Worm (Caenorhabditis elegans): ENCODE measurements around the gene atic-1.

The atic-1 gene

DNA sequence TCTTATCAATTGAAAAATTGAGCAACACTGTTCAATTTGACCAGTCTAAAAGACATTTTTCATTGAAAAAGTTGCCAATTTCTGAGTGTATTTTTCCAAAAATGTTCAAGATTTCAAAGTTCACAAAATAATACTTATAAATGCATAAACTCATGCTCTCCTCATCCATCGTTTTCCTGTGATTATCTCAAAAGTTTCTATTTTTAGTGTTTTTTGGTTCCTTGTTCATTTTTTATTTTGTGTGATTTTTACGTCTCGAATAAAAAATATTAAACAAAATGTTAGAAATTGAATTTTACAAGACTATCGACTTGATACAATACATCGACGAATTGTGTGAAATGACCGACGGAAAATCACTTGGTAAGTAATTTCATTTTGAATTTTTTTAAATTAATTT, at the start of gene atic-1:
Gene atic-1, plus strand, starts transcription at position 301 of the 400 bp plus-strand sequence.
- TF ChIP-seq F13C5.2 (tag; optimal IDR thresholded peaks at IDR 0.05) (no peak), aly-1 (tag; optimal IDR thresholded peaks at IDR 0.05) (no peak), ama-1 (optimal IDR thresholded peaks at IDR 0.05) (no peak), hnd-1 (tag; optimal IDR thresholded peaks at IDR 0.05) (no peak), B0310.2 (tag; optimal IDR thresholded peaks at IDR 0.05) (no peak), sea-1 (GFP tag; conservative IDR thresholded peaks at IDR 0.05) (no peak), ets-7 (tag; optimal IDR thresholded peaks at IDR 0.05) (no peak), pes-1 (GFP tag; IDR thresholded peaks at IDR 0.05) (no peak), ceh-36 (tag; optimal IDR thresholded peaks at IDR 0.05) (no peak), scrt-1 (GFP tag; IDR thresholded peaks at IDR 0.05) (no peak), tbx-11 (GFP tag; IDR thresholded peaks at IDR 0.05) (no peak), tbx-37 (GFP tag; conservative IDR thresholded peaks at IDR 0.05) (no peak), tra-4 (tag; optimal IDR thresholded peaks at IDR 0.05) (no peak), hmbx-1 (tag; optimal IDR thresholded peaks at IDR 0.05) (no peak), flt-1 (GFP tag; IDR thresholded peaks at IDR 0.05) (no peak), ceh-13 (GFP tag; optimal IDR thresholded peaks at IDR 0.05) (no peak), hmg-4 (GFP tag; optimal IDR thresholded peaks at IDR 0.05) (no peak)

DNA sequence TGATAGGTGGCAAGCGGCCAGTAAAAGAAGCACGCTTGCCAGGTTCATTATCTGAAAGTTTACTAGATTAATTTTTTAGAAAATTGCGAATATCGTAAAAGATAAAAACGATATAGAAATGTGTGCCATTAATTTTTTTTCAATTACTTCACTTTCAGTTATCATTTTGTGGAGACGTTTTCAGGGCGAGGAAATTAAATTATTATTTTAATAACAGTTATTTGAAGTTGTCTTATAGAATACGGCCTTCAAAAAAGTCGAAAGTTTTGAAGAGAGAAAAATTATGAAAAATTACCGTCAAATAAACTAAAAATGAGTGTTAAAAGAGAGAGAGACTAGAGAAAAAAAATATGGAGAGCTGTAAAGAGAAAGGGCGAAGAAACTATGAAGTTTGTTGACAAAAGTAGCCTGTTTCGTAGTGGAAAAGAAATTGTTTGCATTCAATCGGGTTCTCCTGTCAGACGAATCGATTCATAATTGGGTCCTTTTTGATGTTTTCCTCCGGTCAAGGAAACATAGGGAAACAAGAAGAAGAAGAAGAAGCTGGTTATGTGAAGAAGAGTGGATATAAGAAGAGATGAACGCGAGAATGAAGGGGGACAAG, 47.1 kb upstream of the atic-1 start, which contains the start of gene erp-44.2:
Gene erp-44.2, minus strand, starts transcription at position 51 of the 604 bp plus-strand sequence.
- TF ChIP-seq hmg-4 (GFP tag; optimal IDR thresholded peaks at IDR 0.05) (no peak), tra-4 (tag; optimal IDR thresholded peaks at IDR 0.05) (no peak), ama-1 (optimal IDR thresholded peaks at IDR 0.05) (no peak), aly-1 (tag; optimal IDR thresholded peaks at IDR 0.05) (no peak), flt-1 (GFP tag; IDR thresholded peaks at IDR 0.05) (no peak), ceh-13 (GFP tag; optimal IDR thresholded peaks at IDR 0.05) (no peak), tbx-11 (GFP tag; IDR thresholded peaks at IDR 0.05) (no peak), hmbx-1 (tag; optimal IDR thresholded peaks at IDR 0.05) (no peak), hnd-1 (tag; optimal IDR thresholded peaks at IDR 0.05) (no peak), ceh-36 (tag; optimal IDR thresholded peaks at IDR 0.05) (no peak), tbx-37 (GFP tag; conservative IDR thresholded peaks at IDR 0.05) (no peak), pes-1 (GFP tag; IDR thresholded peaks at IDR 0.05) (no peak), scrt-1 (GFP tag; IDR thresholded peaks at IDR 0.05) (no peak), F13C5.2 (tag; optimal IDR thresholded peaks at IDR 0.05) (no peak)

DNA sequence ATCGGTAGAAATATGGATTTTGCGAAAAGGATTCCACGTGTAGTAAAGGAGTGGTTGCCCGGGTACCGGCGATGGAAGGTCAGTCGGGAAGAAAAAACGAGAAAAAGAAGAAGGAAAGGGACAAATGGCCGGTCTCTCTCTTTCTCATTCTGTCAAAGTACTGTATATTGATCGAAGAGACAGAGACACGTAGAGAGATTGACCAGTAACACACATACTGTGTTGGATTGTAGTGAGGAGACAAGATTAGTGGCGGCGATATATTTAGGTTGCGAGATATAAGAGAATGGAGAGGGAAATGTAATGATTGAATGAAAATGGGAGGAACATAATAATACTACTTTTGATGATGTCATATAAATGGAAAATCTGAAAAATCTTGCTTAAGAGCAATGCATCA, 45.8 kb upstream of the atic-1 start:
- peak; percentile 51 for TF ChIP-seq hmg-4 (GFP tag; optimal IDR thresholded peaks at IDR 0.05)
- no peak for TF ChIP-seq hmbx-1 (tag; optimal IDR thresholded peaks at IDR 0.05)

DNA sequence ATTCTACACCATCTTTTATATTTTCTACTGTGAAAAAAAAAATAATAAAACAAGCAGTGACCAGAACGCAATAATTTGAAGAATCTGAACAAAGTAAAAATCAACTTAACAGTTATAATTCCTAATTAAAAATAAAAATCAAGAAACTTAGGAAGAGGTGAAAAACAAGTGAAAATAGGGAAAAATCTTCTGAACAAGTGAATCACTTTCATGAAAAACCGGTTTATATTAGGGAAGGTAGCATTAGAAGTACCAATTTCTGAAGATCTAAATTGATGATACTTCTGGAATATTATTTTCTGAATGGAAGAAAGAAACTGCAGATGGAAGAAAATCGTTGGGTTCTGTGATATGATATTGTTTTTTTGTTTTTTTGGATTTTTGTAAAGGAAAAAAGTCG, 45.3 kb upstream of the atic-1 start:
- TF ChIP-seq ceh-13 (GFP tag; optimal IDR thresholded peaks at IDR 0.05) (no peak), pes-1 (GFP tag; IDR thresholded peaks at IDR 0.05) (no peak), B0310.2 (tag; optimal IDR thresholded peaks at IDR 0.05) (no peak), ceh-36 (tag; optimal IDR thresholded peaks at IDR 0.05) (no peak), tbx-37 (GFP tag; conservative IDR thresholded peaks at IDR 0.05) (no peak), flt-1 (GFP tag; IDR thresholded peaks at IDR 0.05) (no peak), scrt-1 (GFP tag; IDR thresholded peaks at IDR 0.05) (no peak), hmg-4 (GFP tag; optimal IDR thresholded peaks at IDR 0.05) (no peak), hnd-1 (tag; optimal IDR thresholded peaks at IDR 0.05) (no peak), ets-7 (tag; optimal IDR thresholded peaks at IDR 0.05) (no peak), F13C5.2 (tag; optimal IDR thresholded peaks at IDR 0.05) (no peak), hmbx-1 (tag; optimal IDR thresholded peaks at IDR 0.05) (no peak), tbx-11 (GFP tag; IDR thresholded peaks at IDR 0.05) (no peak)

DNA sequence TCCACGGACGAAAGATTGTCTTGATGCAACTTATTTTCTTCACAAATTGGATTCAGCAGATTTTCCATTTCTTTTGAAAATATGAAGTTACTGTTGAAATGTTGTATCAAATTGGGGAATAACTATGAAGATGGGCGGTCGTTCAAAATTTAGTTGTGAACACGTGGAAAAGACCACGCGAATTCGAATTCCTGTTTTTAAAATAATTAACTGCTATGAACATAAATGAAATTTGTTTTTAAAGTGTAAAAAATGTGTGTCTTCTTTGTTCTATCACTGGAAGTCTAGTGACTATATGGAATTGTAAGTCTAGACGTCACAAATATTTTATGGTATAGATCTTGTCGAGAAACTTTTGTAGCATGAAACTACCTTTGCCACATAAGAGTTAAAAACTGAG, 43.4 kb upstream of the atic-1 start, which contains the start of gene C06A6.7:
Gene C06A6.7, minus strand, starts transcription at position 101 of the 400 bp plus-strand sequence.
- TF ChIP-seq hmbx-1 (tag; optimal IDR thresholded peaks at IDR 0.05) (no peak), flt-1 (GFP tag; IDR thresholded peaks at IDR 0.05) (no peak), hmg-4 (GFP tag; optimal IDR thresholded peaks at IDR 0.05) (no peak), ama-1 (optimal IDR thresholded peaks at IDR 0.05) (no peak)

DNA sequence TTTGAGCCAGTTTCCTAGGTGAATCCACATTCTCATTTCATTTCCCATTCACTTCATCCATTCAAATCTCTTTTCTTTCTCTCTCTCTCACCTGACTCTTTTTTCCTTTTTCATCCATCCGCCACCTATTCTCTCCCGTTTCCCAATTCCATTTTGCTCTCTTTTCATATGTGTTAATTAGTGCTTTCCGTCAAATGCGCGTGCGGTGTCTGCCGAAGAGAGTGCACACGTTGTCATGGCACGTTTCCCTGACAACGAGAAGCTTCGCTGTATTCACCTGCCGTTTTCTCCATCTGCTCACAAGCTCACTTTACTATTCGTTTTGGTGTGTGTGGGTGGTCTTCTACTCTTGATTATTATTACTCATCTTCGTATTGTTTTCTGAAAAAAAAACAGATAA, 41.9 kb upstream of the atic-1 start:
- no peak for TF ChIP-seq aly-1 (tag; optimal IDR thresholded peaks at IDR 0.05)
- no peak for TF ChIP-seq tbx-37 (GFP tag; conservative IDR thresholded peaks at IDR 0.05)
- TF ChIP-seq hmbx-1 (tag; optimal IDR thresholded peaks at IDR 0.05), result no peak
- TF ChIP-seq B0310.2 (tag; optimal IDR thresholded peaks at IDR 0.05), result no peak
- no peak for TF ChIP-seq ets-7 (tag; optimal IDR thresholded peaks at IDR 0.05)
- TF ChIP-seq tbx-11 (GFP tag; IDR thresholded peaks at IDR 0.05), result no peak
- no peak for TF ChIP-seq hmg-4 (GFP tag; optimal IDR thresholded peaks at IDR 0.05)
- no peak for TF ChIP-seq pes-1 (GFP tag; IDR thresholded peaks at IDR 0.05)
- no peak for TF ChIP-seq sea-1 (GFP tag; conservative IDR thresholded peaks at IDR 0.05)
- TF ChIP-seq hnd-1 (tag; optimal IDR thresholded peaks at IDR 0.05), result no peak
- no peak for TF ChIP-seq F13C5.2 (tag; optimal IDR thresholded peaks at IDR 0.05)
- no peak for TF ChIP-seq ceh-36 (tag; optimal IDR thresholded peaks at IDR 0.05)

DNA sequence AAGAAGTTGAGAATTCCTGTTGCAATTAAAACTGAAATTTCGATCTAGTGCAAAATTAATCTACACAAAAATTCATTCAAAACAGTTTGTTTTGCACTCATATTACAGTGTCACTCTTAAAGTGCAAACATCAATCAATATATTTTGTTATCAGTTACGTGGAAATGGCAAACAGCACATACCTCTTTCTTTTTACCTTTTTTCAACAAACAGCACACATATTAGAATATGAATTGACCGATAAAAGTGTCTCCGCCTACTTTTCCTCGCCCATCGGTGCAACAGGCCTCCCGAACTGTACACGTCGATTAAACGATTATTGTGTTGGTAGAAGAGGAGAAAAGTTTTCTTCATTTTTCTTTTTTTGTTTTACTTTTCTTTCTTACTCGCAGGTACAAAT, 40.6 kb upstream of the atic-1 start:
- TF ChIP-seq sea-1 (GFP tag; conservative IDR thresholded peaks at IDR 0.05) (no peak), ama-1 (optimal IDR thresholded peaks at IDR 0.05) (no peak), tra-4 (tag; optimal IDR thresholded peaks at IDR 0.05) (no peak), flt-1 (GFP tag; IDR thresholded peaks at IDR 0.05) (no peak), hmbx-1 (tag; optimal IDR thresholded peaks at IDR 0.05) (no peak), ceh-13 (GFP tag; optimal IDR thresholded peaks at IDR 0.05) (no peak), tbx-37 (GFP tag; conservative IDR thresholded peaks at IDR 0.05) (no peak), scrt-1 (GFP tag; IDR thresholded peaks at IDR 0.05) (no peak), F13C5.2 (tag; optimal IDR thresholded peaks at IDR 0.05) (no peak), hnd-1 (tag; optimal IDR thresholded peaks at IDR 0.05) (no peak), tbx-11 (GFP tag; IDR thresholded peaks at IDR 0.05) (no peak), pes-1 (GFP tag; IDR thresholded peaks at IDR 0.05) (no peak)
